Fruit fly (Drosophila melanogaster) whole organism, adult: ENCODE measurements around the gene PICK1.

Experiments used
- CG11617 ChIP-seq: fragments of 200-800 bp; sonication (Bioruptor generic); optimal IDR thresholded peaks from 2 replicates; lab custom pipeline; 2017; ENCODE audit warnings: mild to moderate bottlenecking, missing biosample characterization, missing genetic modification reagents, missing genetic modification characterization
- CG12768 ChIP-seq: fragments of 200-800 bp; sonication (Bioruptor generic); optimal IDR thresholded peaks from 2 replicates; lab custom pipeline; 2017; ENCODE audit warnings: missing biosample characterization, missing genetic modification characterization, mild to moderate bottlenecking, moderate library complexity, missing genetic modification reagents
- CG14711 ChIP-seq: fragments of 200-800 bp; sonication (Bioruptor generic); optimal IDR thresholded peaks from 2 replicates; lab custom pipeline; 2018; ENCODE audit warnings: missing biosample characterization, mild to moderate bottlenecking, missing genetic modification characterization, moderate library complexity
- CG1620 ChIP-seq: fragments of 200-800 bp; sonication (Bioruptor generic); optimal IDR thresholded peaks from 2 replicates; lab custom pipeline; 2016; ENCODE audit warnings: missing biosample characterization, missing genetic modification characterization
- CG33017 ChIP-seq: fragments of 200-800 bp; sonication (Bioruptor generic); optimal IDR thresholded peaks from 2 replicates; lab custom pipeline; 2018; ENCODE audit warnings: missing biosample characterization, mild to moderate bottlenecking, missing genetic modification characterization, moderate library complexity
- CG5204 ChIP-seq: fragments of 200-800 bp; sonication (Bioruptor generic); optimal IDR thresholded peaks from 2 replicates; lab custom pipeline; 2016; ENCODE audit warnings: missing biosample characterization, missing genetic modification characterization
- CG7045 ChIP-seq: fragments of 200-800 bp; sonication (Bioruptor generic); optimal IDR thresholded peaks from 2 replicates; lab custom pipeline; 2017; ENCODE audit warnings: missing biosample characterization, mild to moderate bottlenecking, missing genetic modification characterization
- CG7101 ChIP-seq: fragments of 200-800 bp; sonication (Bioruptor generic); optimal IDR thresholded peaks from 2 replicates; lab custom pipeline; 2018; ENCODE audit warnings: missing biosample characterization, mild to moderate bottlenecking, missing genetic modification characterization, moderate library complexity
- Clk ChIP-seq: fragments of 200-800 bp; sonication (Bioruptor generic); optimal IDR thresholded peaks from 2 replicates; lab custom pipeline; 2017; ENCODE audit warnings: missing biosample characterization, missing genetic modification characterization
- Crg-1 ChIP-seq: fragments of 200-800 bp; sonication (Bioruptor generic); optimal IDR thresholded peaks from 2 replicates; lab custom pipeline; 2016; ENCODE audit warnings: missing biosample characterization, missing genetic modification characterization
- Hr96 ChIP-seq: fragments of 200-800 bp; sonication (Bioruptor generic); optimal IDR thresholded peaks from 2 replicates; lab custom pipeline; 2016; ENCODE audit warnings: missing biosample characterization, missing genetic modification characterization
- Mnt ChIP-seq: fragments of 200-800 bp; sonication (Bioruptor generic); optimal IDR thresholded peaks from 2 replicates; lab custom pipeline; 2016; ENCODE audit warnings: missing biosample characterization, mild to moderate bottlenecking, missing genetic modification characterization
- bab1 ChIP-seq: fragments of 200-800 bp; sonication (Bioruptor generic); optimal IDR thresholded peaks from 3 replicates; lab custom pipeline; 2019; ENCODE audit warnings: missing biosample characterization, mild to moderate bottlenecking, missing genetic modification characterization, moderate library complexity
- cic ChIP-seq: fragments of 200-800 bp; sonication (Bioruptor generic); optimal IDR thresholded peaks from 2 replicates; lab custom pipeline; 2017; ENCODE audit warnings: missing biosample characterization, mild to moderate bottlenecking, missing genetic modification characterization, moderate library complexity
- cnc ChIP-seq, 2 experiments: fragments of >200 bp; optimal IDR thresholded peaks; 2 replicates each; lab custom pipeline; 2017
- kay ChIP-seq: fragments of 200-800 bp; sonication (Bioruptor generic); peaks from one replicate; lab custom pipeline; 2016; ENCODE audit warnings: missing biosample characterization, missing genetic modification characterization, borderline replicate concordance
- ovo ChIP-seq: fragments of 200-800 bp; sonication (Bioruptor generic); optimal IDR thresholded peaks from 2 replicates; lab custom pipeline; 2016; ENCODE audit warnings: missing biosample characterization, missing genetic modification characterization
- pad ChIP-seq: fragments of 200-800 bp; sonication (Bioruptor generic); optimal IDR thresholded peaks from 3 replicates; lab custom pipeline; 2017; ENCODE audit warnings: missing biosample characterization, missing genetic modification characterization, mild to moderate bottlenecking, moderate library complexity, missing genetic modification reagents
- tj ChIP-seq: fragments of 200-800 bp; sonication (Bioruptor generic); optimal IDR thresholded peaks from 3 replicates; lab custom pipeline; 2017; ENCODE audit warnings: missing biosample characterization, mild to moderate bottlenecking, missing genetic modification characterization, moderate library complexity
- toe ChIP-seq: fragments of 200-800 bp; sonication (Bioruptor generic); optimal IDR thresholded peaks from 2 replicates; lab custom pipeline; 2016; ENCODE audit warnings: missing biosample characterization, missing genetic modification characterization

PICK1 gene

DNA sequence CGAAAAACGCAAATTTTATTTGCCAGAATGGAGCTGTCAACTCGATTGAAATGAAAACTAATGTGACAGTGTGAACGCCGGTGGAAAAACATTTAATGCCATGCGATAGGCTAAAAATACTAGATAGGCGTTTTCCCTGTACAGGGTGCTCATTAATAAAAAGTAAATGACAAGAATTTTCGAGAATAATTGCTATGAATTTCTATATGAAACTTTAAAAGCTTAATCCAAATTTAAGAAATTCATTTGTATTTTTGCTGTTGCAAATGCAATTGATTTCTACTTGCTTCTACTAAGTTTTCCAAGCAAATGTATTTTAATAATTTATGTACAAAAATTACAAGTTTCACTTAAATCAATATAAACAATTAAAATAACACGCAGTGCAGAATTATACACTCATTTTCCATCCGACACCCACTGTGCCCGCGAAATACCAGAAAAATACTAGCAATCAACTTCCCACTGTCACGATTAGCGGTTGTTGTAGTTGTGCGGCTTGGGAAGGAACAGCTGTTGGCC is 27.0 kb downstream of the PICK1 start, which contains the start of gene Pih1D1:
Pih1D1 (minus strand) TSS at position 50 of the 522 bp plus-strand sequence.
- TF ChIP-seq cic: no peak
- TF ChIP-seq toe (GFP tag; lab: Kevin White, UChicago): peak; percentile 96
- TF ChIP-seq Hr96: peak; percentile 91
- TF ChIP-seq CG7101 (tag; lab: Kevin White, UChicago): peak; percentile 91
- no peak for TF ChIP-seq cnc (optimal IDR thresholded peaks at IDR 0.05; lab: Kevin White, UChicago)
- peak; percentile 94 for TF ChIP-seq CG5204 (GFP tag; lab: Kevin White, UChicago)
- TF ChIP-seq tj (GFP tag; lab: Kevin White, UChicago): peak; percentile 73
- peak; percentile 97 for TF ChIP-seq CG7045 (GFP tag; lab: Kevin White, UChicago)
- peak; percentile 55 for TF ChIP-seq Mnt (GFP tag; lab: Kevin White, UChicago)
- TF ChIP-seq Clk (GFP tag; lab: Kevin White, UChicago): peak; percentile 94
- TF ChIP-seq Crg-1 (GFP tag; lab: Kevin White, UChicago): peak; percentile 82
- peak; percentile 95 for TF ChIP-seq CG12768 (GFP tag; lab: Kevin White, UChicago)
- TF ChIP-seq bab1: peak; percentile 94
- peak; percentile 92 for TF ChIP-seq CG1620 (GFP tag; lab: Kevin White, UChicago)
- no peak for TF ChIP-seq kay (GFP tag; lab: Kevin White, UChicago)
- TF ChIP-seq CG14711: peak; percentile 85
- TF ChIP-seq CG33017 (tag; lab: Kevin White, UChicago): peak; percentile 90
- peak; percentile 92 for TF ChIP-seq CG11617 (GFP tag; lab: Kevin White, UChicago)
- peak; percentile 84 for TF ChIP-seq ovo (GFP tag; lab: Kevin White, UChicago)
- TF ChIP-seq pad (GFP tag; lab: Kevin White, UChicago): peak; percentile 87
